Fruit fly (Drosophila melanogaster): ENCODE data around the gene CG43373.

The CG43373 gene

dm6 chr3L:16475518-16476126 lies 67.5 kb downstream of the CG43373 start (continued):
- TF ChIP-seq ci (GFP tag; IDR thresholded peaks at IDR 0.05) (peak; percentile 35; the same call in 1 of the 3 replicates), en (GFP tag; optimal IDR thresholded peaks at IDR 0.05) (no peak), Eip74EF (GFP tag; optimal IDR thresholded peaks at IDR 0.05) (no peak), CG32772 (GFP tag; IDR thresholded peaks at IDR 0.05) (no peak), NFAT (GFP tag; IDR thresholded peaks at IDR 0.05) (no peak), BtbVII (GFP tag; optimal IDR thresholded peaks at IDR 0.05) (no peak), CG34224 (GFP tag; IDR thresholded peaks at IDR 0.05; ENCODE audit: partially characterized antibody) (no peak), ro (GFP tag; IDR thresholded peaks at IDR 0.05) (no peak), CG8281 (tag; optimal IDR thresholded peaks at IDR 0.05) (no peak), CG12299 (tag; optimal IDR thresholded peaks at IDR 0.05) (no peak), kni (GFP tag; optimal IDR thresholded peaks at IDR 0.05) (peak; percentile 61), ash1 (GFP tag; optimal IDR thresholded peaks at IDR 0.05) (no peak), fu2 (GFP tag; optimal IDR thresholded peaks at IDR 0.05) (no peak), mld (GFP tag; IDR thresholded peaks at IDR 0.05; ENCODE audit: partially characterized antibody) (no peak), Max (GFP tag; optimal IDR thresholded peaks at IDR 0.05) (no peak), grn (GFP tag; optimal IDR thresholded peaks at IDR 0.05) (no peak), CG5245 (GFP tag; optimal IDR thresholded peaks at IDR 0.05) (no peak), zen (tag; optimal IDR thresholded peaks at IDR 0.05) (peak; percentile 84), CG15269 (tag; optimal IDR thresholded peaks at IDR 0.05) (no peak), CG10462 (GFP tag; optimal IDR thresholded peaks at IDR 0.05) (no peak), run (tag; optimal IDR thresholded peaks at IDR 0.05) (no peak), CG7987 (GFP tag; optimal IDR thresholded peaks at IDR 0.05) (no peak), pros (GFP tag; optimal IDR thresholded peaks at IDR 0.05) (peak; percentile 0), Oli (tag; optimal IDR thresholded peaks at IDR 0.05) (no peak), sim (GFP tag; IDR thresholded peaks at IDR 0.05) (no peak), CG7556 (GFP tag; optimal IDR thresholded peaks at IDR 0.05) (no peak), D19B (GFP tag; optimal IDR thresholded peaks at IDR 0.05) (no peak), CG11560 (tag; IDR thresholded peaks at IDR 0.05) (no peak), jigr1 (GFP tag; IDR thresholded peaks at IDR 0.05) (no peak), danr (GFP tag; IDR thresholded peaks at IDR 0.05) (no peak), wdn (GFP tag; IDR thresholded peaks at IDR 0.05) (no peak), h (optimal IDR thresholded peaks at IDR 0.05) (no peak), pzg (GFP tag; optimal IDR thresholded peaks at IDR 0.05) (no peak), CG15011 (GFP tag; optimal IDR thresholded peaks at IDR 0.05) (no peak), Rfx (GFP tag; IDR thresholded peaks at IDR 0.05) (no peak), CG15479 (GFP tag; optimal IDR thresholded peaks at IDR 0.05) (peak; percentile 76), sob (GFP tag; IDR thresholded peaks at IDR 0.05) (no peak), CG33213 (GFP tag; optimal IDR thresholded peaks at IDR 0.05) (no peak), Ets97D (GFP tag; optimal IDR thresholded peaks at IDR 0.05) (no peak), CG12071 (GFP tag; optimal IDR thresholded peaks at IDR 0.05) (no peak), CG17328 (GFP tag; IDR thresholded peaks at IDR 0.05) (no peak), CG8478 (optimal IDR thresholded peaks at IDR 0.05) (no peak), chinmo (GFP tag; IDR thresholded peaks at IDR 0.05; ENCODE audit: partially characterized antibody) (no peak), Lhr (GFP tag; optimal IDR thresholded peaks at IDR 0.05) (no peak), kah (GFP tag; optimal IDR thresholded peaks at IDR 0.05) (peak; percentile 90), crc (GFP tag; optimal IDR thresholded peaks at IDR 0.05) (no peak), Sin3A (optimal IDR thresholded peaks at IDR 0.05) (no peak), CG4360 (GFP tag; IDR thresholded peaks at IDR 0.05) (no peak), fd3F (GFP tag; optimal IDR thresholded peaks at IDR 0.05) (no peak), sens (GFP tag) (peak; percentile 47), lov (optimal IDR thresholded peaks at IDR 0.05) (no peak), lov (GFP tag; IDR thresholded peaks at IDR 0.05) (no peak), CG30403 (GFP tag; optimal IDR thresholded peaks at IDR 0.05) (no peak)
